Worm (Caenorhabditis elegans) whole organism, mixed stage, embryonic: ENCODE data around the gene srx-98.

Experiments used
- M03D4.4 ChIP-seq: sonication (generic microtip); optimal IDR thresholded peaks from 2 replicates; lab custom pipeline; 2017; ENCODE audit warnings: mild to moderate bottlenecking, missing genetic modification characterization, missing compliant biosample characterization
- bed-3 ChIP-seq: fragments of 200-800 bp; sonication (Bioruptor generic); optimal IDR thresholded peaks from 3 replicates; lab custom pipeline; 2018; ENCODE audit warnings: mild to moderate bottlenecking, missing genetic modification characterization, moderate library complexity, missing compliant biosample characterization
- blmp-1 ChIP-seq: fragments of 150-350 bp; optimal IDR thresholded peaks from 2 replicates; lab custom pipeline; 2014; ENCODE audit warnings: missing biosample characterization, missing genetic modification characterization
- ceh-39 ChIP-seq: fragments of 150-350 bp; optimal IDR thresholded peaks from 2 replicates; lab custom pipeline; 2014; ENCODE audit warnings: missing biosample characterization, missing genetic modification characterization
- ceh-43 ChIP-seq: fragments of 200-800 bp; sonication (Bioruptor generic); optimal IDR thresholded peaks from 2 replicates; lab custom pipeline; 2018; ENCODE audit warnings: mild to moderate bottlenecking, missing genetic modification characterization, moderate library complexity, missing compliant biosample characterization
- ceh-83 ChIP-seq: fragments of 200-800 bp; sonication (Bioruptor generic); optimal IDR thresholded peaks from 2 replicates; lab custom pipeline; 2018; ENCODE audit warnings: mild to moderate bottlenecking, missing genetic modification characterization, missing compliant biosample characterization
- ces-1 ChIP-seq: fragments of 150-350 bp; optimal IDR thresholded peaks from 2 replicates; lab custom pipeline; 2014; ENCODE audit warnings: missing biosample characterization, missing genetic modification reagents, missing genetic modification characterization
- cnd-1 ChIP-seq: fragments of 200-800 bp; sonication (Bioruptor generic); optimal IDR thresholded peaks from 2 replicates; lab custom pipeline; 2018; ENCODE audit warnings: mild to moderate bottlenecking, missing genetic modification characterization, missing compliant biosample characterization
- drap-1 ChIP-seq: fragments of 200-800 bp; sonication (Bioruptor generic); optimal IDR thresholded peaks from 3 replicates; lab custom pipeline; 2018; ENCODE audit warnings: mild to moderate bottlenecking, missing genetic modification characterization, missing compliant biosample characterization
- elt-3 ChIP-seq: fragments of 150-350 bp; optimal IDR thresholded peaks from 2 replicates; lab custom pipeline; 2014; ENCODE audit warnings: missing biosample characterization, missing genetic modification characterization
- ham-2 ChIP-seq: fragments of 200-800 bp; sonication (Bioruptor generic); optimal IDR thresholded peaks from 2 replicates; lab custom pipeline; 2018; ENCODE audit warnings: mild to moderate bottlenecking, missing genetic modification characterization, missing compliant biosample characterization
- lin-13 ChIP-seq: fragments of 150-350 bp; optimal IDR thresholded peaks from 2 replicates; lab custom pipeline; 2014; ENCODE audit warnings: missing biosample characterization, missing genetic modification characterization
- lsy-2 ChIP-seq: fragments of 150-350 bp; optimal IDR thresholded peaks from 2 replicates; lab custom pipeline; 2014; ENCODE audit warnings: missing biosample characterization, missing genetic modification characterization
- mab-5 ChIP-seq: fragments of 150-350 bp; optimal IDR thresholded peaks from 2 replicates; lab custom pipeline; 2014; ENCODE audit warnings: missing biosample characterization, missing genetic modification characterization
- mep-1 ChIP-seq: fragments of 150-350 bp; optimal IDR thresholded peaks from 2 replicates; lab custom pipeline; 2017; ENCODE audit warnings: missing biosample characterization, missing genetic modification reagents, missing genetic modification characterization, inconsistent platforms
- mls-2 ChIP-seq: sonication (generic microtip); optimal IDR thresholded peaks from 2 replicates; lab custom pipeline; 2016; ENCODE audit warnings: mild to moderate bottlenecking, missing genetic modification characterization, moderate library complexity, missing compliant biosample characterization
- nhr-12 ChIP-seq: fragments of 150-350 bp; optimal IDR thresholded peaks from 2 replicates; lab custom pipeline; 2014; ENCODE audit warnings: missing biosample characterization, missing genetic modification characterization
- nhr-2 ChIP-seq: fragments of 150-350 bp; optimal IDR thresholded peaks from 2 replicates; lab custom pipeline; 2014; ENCODE audit warnings: missing biosample characterization, missing genetic modification characterization
- nhr-237 ChIP-seq: fragments of 150-350 bp; optimal IDR thresholded peaks from 2 replicates; lab custom pipeline; 2014; ENCODE audit warnings: missing biosample characterization, missing genetic modification characterization
- nhr-28 ChIP-seq: fragments of 150-350 bp; optimal IDR thresholded peaks from 2 replicates; lab custom pipeline; 2014; ENCODE audit warnings: missing biosample characterization, missing genetic modification characterization
- nhr-76 ChIP-seq: sonication (generic microtip); optimal IDR thresholded peaks from 2 replicates; lab custom pipeline; 2017; ENCODE audit warnings: missing biosample characterization, missing genetic modification characterization
- pha-4 ChIP-seq: fragments of 150-350 bp; optimal IDR thresholded peaks from 2 replicates; lab custom pipeline; 2018; ENCODE audit warnings: missing biosample characterization, missing genetic modification reagents, missing genetic modification characterization
- sem-2 ChIP-seq: fragments of 200-800 bp; sonication (Bioruptor generic); optimal IDR thresholded peaks from 2 replicates; lab custom pipeline; 2018; ENCODE audit warnings: mild to moderate bottlenecking, missing genetic modification characterization, missing compliant biosample characterization
- snpc-4 ChIP-seq: fragments of 150-350 bp; optimal IDR thresholded peaks from 2 replicates; lab custom pipeline; 2014; ENCODE audit warnings: missing biosample characterization, missing genetic modification characterization
- sptf-1 ChIP-seq: sonication (generic microtip); optimal IDR thresholded peaks from 2 replicates; lab custom pipeline; 2017; ENCODE audit warnings: mild to moderate bottlenecking, missing genetic modification characterization, moderate library complexity, missing compliant biosample characterization
- tbx-8 ChIP-seq: fragments of 200-800 bp; sonication (Bioruptor generic); optimal IDR thresholded peaks from 2 replicates; lab custom pipeline; 2018; ENCODE audit warnings: mild to moderate bottlenecking, missing genetic modification characterization, moderate library complexity, missing compliant biosample characterization
- unc-39 ChIP-seq: fragments of 150-350 bp; optimal IDR thresholded peaks from 2 replicates; lab custom pipeline; 2014; ENCODE audit warnings: missing biosample characterization, missing genetic modification characterization
- unc-62 ChIP-seq: fragments of 150-350 bp; optimal IDR thresholded peaks from 2 replicates; lab custom pipeline; 2014; ENCODE audit warnings: missing biosample characterization, missing genetic modification reagents, missing genetic modification characterization
- zip-8 ChIP-seq: fragments of 150-350 bp; optimal IDR thresholded peaks from 2 replicates; lab custom pipeline; 2014; ENCODE audit warnings: missing biosample characterization, missing genetic modification characterization
- ztf-11 ChIP-seq: fragments of 150-350 bp; optimal IDR thresholded peaks from 2 replicates; lab custom pipeline; 2014; ENCODE audit warnings: missing biosample characterization, missing genetic modification characterization

The srx-98 gene

ce11 chrII:3634765-3635164 lies 36.1 kb downstream of the srx-98 start:
- no peak for TF ChIP-seq sem-2 (GFP tag; lab: Kevin White, UChicago)
- TF ChIP-seq bed-3 (GFP tag; lab: Kevin White, UChicago), result no peak
- no peak for TF ChIP-seq sptf-1 (tag; lab: Kevin White, UChicago)
- TF ChIP-seq tbx-8 (GFP tag; lab: Kevin White, UChicago), result no peak
- no peak for TF ChIP-seq ceh-43 (GFP tag; lab: Kevin White, UChicago)
- TF ChIP-seq pha-4, result no peak
- no peak for TF ChIP-seq nhr-28 (tag; lab: Kevin White, UChicago)
- TF ChIP-seq nhr-76 (tag; lab: Kevin White, UChicago), result no peak
- no peak for TF ChIP-seq ztf-11 (tag; lab: Kevin White, UChicago)
- TF ChIP-seq mls-2 (tag; lab: Kevin White, UChicago), result no peak
- TF ChIP-seq mep-1 (tag; lab: Kevin White, UChicago), result no peak

- TF ChIP-seq mab-5 (tag; lab: Kevin White, UChicago) (no peak), ces-1 (GFP tag; lab: Kevin White, UChicago) (no peak), nhr-2 (no peak), ham-2 (no peak), unc-39 (no peak), bed-3 (GFP tag; lab: Kevin White, UChicago) (no peak), nhr-28 (tag; lab: Kevin White, UChicago) (no peak), zip-8 (tag; lab: Kevin White, UChicago) (no peak), snpc-4 (no peak), sptf-1 (tag; lab: Kevin White, UChicago) (no peak), lsy-2 (tag; lab: Kevin White, UChicago) (no peak), mls-2 (tag; lab: Kevin White, UChicago) (no peak), lin-13 (no peak), ceh-39 (no peak), ztf-11 (tag; lab: Kevin White, UChicago) (no peak), blmp-1 (tag; lab: Kevin White, UChicago) (no peak), drap-1 (GFP tag; lab: Kevin White, UChicago) (no peak), cnd-1 (tag; lab: Kevin White, UChicago) (no peak)
These were observed 40.0 kb downstream of the srx-98 start, which contains the start of gene M151.2 for ce11 chrII:3630810-3631209. Gene M151.2, plus strand, starts transcription at chrII:3631110.

ce11 chrII:3626872-3627271 lies 44.0 kb downstream of the srx-98 start, which contains the start of gene M151.3:
Gene M151.3, plus strand, starts transcription at chrII:3627172.
- TF ChIP-seq ham-2, result no peak
- TF ChIP-seq zip-8 (tag; lab: Kevin White, UChicago), result no peak
- no peak for TF ChIP-seq nhr-28 (tag; lab: Kevin White, UChicago)
- TF ChIP-seq pha-4, result no peak
- no peak for TF ChIP-seq ceh-83 (GFP tag; lab: Kevin White, UChicago)
- no peak for TF ChIP-seq bed-3 (GFP tag; lab: Kevin White, UChicago)
- no peak for TF ChIP-seq nhr-76 (tag; lab: Kevin White, UChicago)

- TF ChIP-seq nhr-12 (tag; lab: Kevin White, UChicago) (no peak), lsy-2 (tag; lab: Kevin White, UChicago) (no peak), mep-1 (tag; lab: Kevin White, UChicago) (no peak), tbx-8 (GFP tag; lab: Kevin White, UChicago) (no peak), ceh-43 (GFP tag; lab: Kevin White, UChicago) (no peak), unc-62 (no peak), nhr-237 (tag; lab: Kevin White, UChicago) (no peak), elt-3 (tag; lab: Kevin White, UChicago) (no peak), ceh-39 (no peak), pha-4 (no peak), M03D4.4 (tag; lab: Kevin White, UChicago) (no peak)
These were observed 48.8 kb downstream of the srx-98 start, which contains the start of gene M151.7 for ce11 chrII:3622014-3622413. Gene M151.7, plus strand, starts transcription at chrII:3622314.

- peak; percentile 17 for TF ChIP-seq mep-1 (tag; lab: Kevin White, UChicago)
- no peak for TF ChIP-seq sem-2 (GFP tag; lab: Kevin White, UChicago)
These were observed 50.0 kb downstream of the srx-98 start for ce11 chrII:3620862-3621261.
